Worm (Caenorhabditis elegans): ENCODE measurements around the gene fipr-7.

- TF ChIP-seq nfya-1 (tag; optimal IDR thresholded peaks at IDR 0.05; ENCODE audit: insufficient read depth) = no peak
- TF ChIP-seq pha-4 (tag; optimal IDR thresholded peaks at IDR 0.05) = no peak
- no peak for TF ChIP-seq nhr-12 (tag; optimal IDR thresholded peaks at IDR 0.05)
- TF ChIP-seq fkh-10 (GFP tag; optimal IDR thresholded peaks at IDR 0.05) = no peak
- TF ChIP-seq elt-1 (tag; optimal IDR thresholded peaks at IDR 0.05) = no peak
- peak; percentile 34 for TF ChIP-seq nhr-43 (tag; optimal IDR thresholded peaks at IDR 0.05; ENCODE audit: poor library complexity, severe bottlenecking)
- TF ChIP-seq nhr-237 (tag; optimal IDR thresholded peaks at IDR 0.05) = no peak
- TF ChIP-seq ama-1 (optimal IDR thresholded peaks at IDR 0.05) = no peak
- TF ChIP-seq egl-27 (tag; optimal IDR thresholded peaks at IDR 0.05) = no peak
- no peak for TF ChIP-seq aly-2 (tag; optimal IDR thresholded peaks at IDR 0.05)
- no peak for TF ChIP-seq unc-62 (GFP tag; optimal IDR thresholded peaks at IDR 0.05)
These were observed 26.1 kb upstream of the fipr-7 start, which contains the start of gene chpf-1 for ce11 chrV:10203435-10204009.
